Worm (Caenorhabditis elegans) whole organism, midembryonic: ENCODE data around the gene T14G12.11.

ENCODE experiments used
- T22C8.4 ChIP-seq: fragments of 200-800 bp; sonication (Bioruptor generic); IDR thresholded peaks from 2 replicates; pipeline ENCODE4 v1.3.6; 2022; ENCODE audit warnings: missing genetic modification characterization, missing compliant biosample characterization
- cog-1 ChIP-seq: sonication (generic microtip); optimal IDR thresholded peaks from 2 replicates; lab custom pipeline; 2016; ENCODE audit warnings: missing genetic modification characterization, missing compliant biosample characterization
- flt-1 ChIP-seq: fragments of 200-800 bp; sonication (Bioruptor generic); IDR thresholded peaks from 2 replicates; pipeline ENCODE4 v1.3.6; 2022; ENCODE audit warnings: missing genetic modification characterization, missing compliant biosample characterization
- klf-2 ChIP-seq: fragments of 200-800 bp; sonication (Bioruptor generic); conservative IDR thresholded peaks from 2 replicates; pipeline ENCODE4 v1.3.6; 2022; ENCODE audit warnings: missing genetic modification reagents, missing genetic modification characterization, missing compliant biosample characterization
- med-1 ChIP-seq: sonication (generic microtip); optimal IDR thresholded peaks from 2 replicates; lab custom pipeline; 2017; ENCODE audit warnings: missing genetic modification characterization, mild to moderate bottlenecking, missing compliant biosample characterization, antibody characterized with exemption, missing genetic modification reagents; ENCODE audit not compliant: insufficient read depth
- ref-1 ChIP-seq: fragments of 200-800 bp; sonication (Bioruptor generic); conservative IDR thresholded peaks from 2 replicates; pipeline ENCODE4 v1.3.6; 2022; ENCODE audit warnings: missing genetic modification reagents, missing genetic modification characterization, missing compliant biosample characterization
- tab-1 ChIP-seq: fragments of 200-800 bp; sonication (Bioruptor generic); IDR thresholded peaks from 2 replicates; pipeline ENCODE4 v1.3.6; 2022; ENCODE audit warnings: missing genetic modification characterization, missing compliant biosample characterization
- ztf-23 ChIP-seq: fragments of 200-800 bp; sonication (Bioruptor generic); IDR thresholded peaks from 2 replicates; pipeline ENCODE4 v1.3.6; 2022; ENCODE audit warnings: missing genetic modification reagents, missing genetic modification characterization, missing compliant biosample characterization
- ztf-29 ChIP-seq: fragments of 200-800 bp; sonication (Bioruptor generic); IDR thresholded peaks from 2 replicates; pipeline ENCODE4 v1.3.6; 2022; ENCODE audit warnings: missing genetic modification reagents, missing genetic modification characterization, missing compliant biosample characterization

The T14G12.11 gene

DNA sequence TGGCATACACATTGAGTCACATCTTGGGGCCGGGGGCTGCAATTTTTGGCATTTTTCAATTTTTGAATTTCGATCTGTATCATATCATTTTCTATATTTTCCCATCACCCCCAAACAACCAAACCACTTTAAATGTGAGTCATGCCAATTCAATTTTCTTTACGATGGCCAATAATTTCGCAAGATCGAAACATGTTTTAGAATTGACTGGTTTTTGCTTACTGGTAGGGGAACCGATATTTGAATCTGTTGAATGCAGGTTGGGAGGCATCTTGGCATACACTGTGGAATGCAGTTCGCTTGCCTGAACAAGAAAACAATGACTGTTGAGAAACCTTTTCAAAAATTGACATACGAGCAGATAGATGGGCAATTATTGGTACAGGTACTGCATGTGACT lies 28.8 kb upstream of the T14G12.11 start:
- TF ChIP-seq med-1 (no peak), ref-1 (GFP tag; lab: Robert Waterston, UW) (no peak)

ce11 chrX:3788483-3788882 lies 26.1 kb upstream of the T14G12.11 start:
- TF ChIP-seq tab-1 (GFP tag; lab: Robert Waterston, UW): 0 out of 2 replicates have a peak, but pooled peaks have one; percentile 6
- no peak for TF ChIP-seq flt-1 (GFP tag; lab: Robert Waterston, UW)

DNA sequence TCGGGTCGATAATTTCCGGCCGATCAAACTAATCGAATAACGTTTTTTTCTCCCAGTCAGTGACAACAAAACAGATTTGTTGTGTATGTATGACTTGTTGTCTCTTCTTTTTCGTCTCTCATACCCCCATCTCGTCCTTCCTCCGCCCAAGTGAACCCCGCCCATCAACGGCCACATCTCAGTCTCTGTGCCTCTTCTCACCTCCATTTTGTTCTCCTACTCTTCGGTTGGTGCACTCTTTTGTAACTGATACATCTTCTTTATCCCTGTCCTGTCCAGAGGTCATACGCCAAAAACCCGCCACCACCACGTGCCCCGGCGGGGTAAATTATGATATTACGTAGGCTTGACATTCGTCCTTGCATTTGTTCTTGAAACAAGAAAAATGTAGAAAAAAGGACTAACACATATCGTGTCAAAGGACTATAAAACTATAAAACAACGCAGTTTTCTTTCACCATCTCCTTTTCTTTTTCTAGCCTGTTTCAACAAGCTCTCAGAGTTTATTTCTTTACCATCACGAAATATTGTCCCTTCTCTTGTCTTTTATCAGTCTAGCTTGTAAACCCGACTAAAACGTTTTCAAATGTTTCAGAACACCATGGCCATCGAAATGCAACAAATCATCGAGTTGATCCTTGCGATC lies 25.2 kb upstream of the T14G12.11 start, which contains the start of gene pmpl-1:
TSS of gene pmpl-1 (plus strand) at position 596 of the 646 bp plus-strand sequence.
- TF ChIP-seq med-1 (no peak), cog-1 (no peak), flt-1 (GFP tag; lab: Robert Waterston, UW) (no peak), klf-2 (GFP tag; lab: Robert Waterston, UW) (no peak), T22C8.4 (GFP tag; lab: Robert Waterston, UW) (no peak), ztf-23 (GFP tag; lab: Robert Waterston, UW) (no peak), ref-1 (GFP tag; lab: Robert Waterston, UW) (no peak), tab-1 (GFP tag; lab: Robert Waterston, UW) (no peak), ztf-29 (no peak)

ce11 chrX:3785111-3785808 lies 22.9 kb upstream of the T14G12.11 start:
- TF ChIP-seq klf-2 (GFP tag; lab: Robert Waterston, UW): no peak
- no peak for TF ChIP-seq cog-1
- TF ChIP-seq med-1: no peak

ce11 chrX:3783659-3784058 lies 21.3 kb upstream of the T14G12.11 start:
- TF ChIP-seq cog-1 (no peak), ref-1 (GFP tag; lab: Robert Waterston, UW) (no peak), flt-1 (GFP tag; lab: Robert Waterston, UW) (no peak), ztf-23 (GFP tag; lab: Robert Waterston, UW) (no peak), T22C8.4 (GFP tag; lab: Robert Waterston, UW) (no peak), med-1 (no peak), ztf-29 (no peak), klf-2 (GFP tag; lab: Robert Waterston, UW) (no peak), tab-1 (GFP tag; lab: Robert Waterston, UW) (no peak)

DNA sequence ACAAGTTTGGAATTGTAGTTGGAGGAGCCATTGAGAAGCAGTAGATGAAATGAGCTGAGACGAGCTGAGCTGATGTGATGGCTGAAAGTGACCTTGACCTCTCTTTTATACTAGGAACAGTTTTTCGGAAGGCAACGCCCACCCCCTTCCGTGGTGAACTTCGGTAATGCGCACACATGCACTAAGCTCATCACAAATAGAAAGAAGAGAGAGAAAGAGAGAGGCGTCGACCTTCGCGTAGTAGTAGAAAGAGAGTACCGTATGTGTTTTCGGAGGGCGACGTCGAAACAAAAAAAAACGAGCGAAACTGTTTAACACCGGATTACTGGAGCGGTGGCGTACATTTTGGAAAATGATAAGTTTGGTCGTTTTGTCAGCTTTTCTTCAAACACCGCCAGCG lies 18.7 kb upstream of the T14G12.11 start, which contains the start of gene marg-1:
TSS of gene marg-1 (minus strand) at position 101 of the 400 bp plus-strand sequence.
- TF ChIP-seq flt-1 (GFP tag; lab: Robert Waterston, UW) (no peak), ztf-23 (GFP tag; lab: Robert Waterston, UW) (no peak), cog-1 (no peak), ztf-29 (no peak), ref-1 (GFP tag; lab: Robert Waterston, UW) (no peak), T22C8.4 (GFP tag; lab: Robert Waterston, UW) (no peak), med-1 (no peak), klf-2 (GFP tag; lab: Robert Waterston, UW) (no peak), tab-1 (GFP tag; lab: Robert Waterston, UW) (no peak)

- TF ChIP-seq T22C8.4 (GFP tag; lab: Robert Waterston, UW) (no peak), flt-1 (GFP tag; lab: Robert Waterston, UW) (no peak), ref-1 (GFP tag; lab: Robert Waterston, UW) (no peak), med-1 (no peak), cog-1 (no peak), ztf-23 (GFP tag; lab: Robert Waterston, UW) (no peak), ztf-29 (no peak), tab-1 (GFP tag; lab: Robert Waterston, UW) (no peak), klf-2 (GFP tag; lab: Robert Waterston, UW) (no peak)
These were observed 10.9 kb upstream of the T14G12.11 start for ce11 chrX:3773233-3773632.

DNA sequence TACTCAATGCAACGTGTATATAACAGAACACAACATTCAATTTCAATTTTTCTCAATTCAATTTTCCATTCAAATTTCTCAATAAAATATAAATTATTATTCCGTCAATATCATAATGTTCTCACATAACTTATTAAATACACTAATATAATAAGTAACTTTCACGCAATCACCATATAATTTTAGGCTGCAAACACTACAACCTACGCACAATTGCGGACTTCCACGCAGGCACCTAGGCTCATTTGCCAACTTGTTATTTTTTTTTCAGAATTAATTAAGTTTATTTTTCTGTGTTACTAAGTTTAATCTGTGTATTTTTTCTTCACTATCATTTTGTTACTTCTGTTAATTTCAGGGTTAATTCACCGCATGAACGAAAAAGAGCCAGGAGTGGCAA lies 10.1 kb upstream of the T14G12.11 start, which contains the start of gene F47B7.2:
TSS of gene F47B7.2 (plus strand) at position 358 of the 400 bp plus-strand sequence.
- TF ChIP-seq cog-1: no peak
- TF ChIP-seq T22C8.4 (GFP tag; lab: Robert Waterston, UW): no peak
- TF ChIP-seq ztf-29: no peak
- TF ChIP-seq ref-1 (GFP tag; lab: Robert Waterston, UW): no peak
- no peak for TF ChIP-seq klf-2 (GFP tag; lab: Robert Waterston, UW)
- TF ChIP-seq med-1: no peak
- TF ChIP-seq flt-1 (GFP tag; lab: Robert Waterston, UW): no peak
- no peak for TF ChIP-seq ztf-23 (GFP tag; lab: Robert Waterston, UW)
- no peak for TF ChIP-seq tab-1 (GFP tag; lab: Robert Waterston, UW)

DNA sequence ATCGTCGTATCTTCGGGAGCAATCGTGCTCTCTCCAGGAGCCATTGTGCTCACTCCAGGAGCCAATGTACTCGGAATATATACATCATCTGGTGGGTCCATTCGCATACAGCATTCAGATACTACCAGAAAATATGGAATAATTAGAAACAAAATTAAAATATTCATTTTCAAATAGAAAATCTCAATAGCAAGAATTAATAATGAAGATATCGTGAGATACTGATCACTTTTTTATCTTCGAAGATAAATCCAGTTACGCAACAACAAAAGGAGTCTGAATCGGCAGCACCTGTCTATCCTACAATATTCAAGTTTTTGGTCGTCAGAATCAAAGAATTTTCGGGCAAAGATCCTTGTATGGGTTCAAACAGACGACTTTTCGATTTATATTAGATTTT lies 6.4 kb upstream of the T14G12.11 start, which contains the start of gene F47B7.5:
TSS of gene F47B7.5 (minus strand) at position 101 of the 400 bp plus-strand sequence.
- no peak for TF ChIP-seq med-1
- TF ChIP-seq tab-1 (GFP tag; lab: Robert Waterston, UW): no peak
- no peak for TF ChIP-seq klf-2 (GFP tag; lab: Robert Waterston, UW)
- TF ChIP-seq ref-1 (GFP tag; lab: Robert Waterston, UW): no peak
- TF ChIP-seq ztf-29: no peak

- no peak for TF ChIP-seq med-1
- no peak for TF ChIP-seq tab-1 (GFP tag; lab: Robert Waterston, UW)
- no peak for TF ChIP-seq flt-1 (GFP tag; lab: Robert Waterston, UW)
- TF ChIP-seq ref-1 (GFP tag; lab: Robert Waterston, UW): no peak
- no peak for TF ChIP-seq ztf-23 (GFP tag; lab: Robert Waterston, UW)
- TF ChIP-seq cog-1: no peak
- TF ChIP-seq T22C8.4 (GFP tag; lab: Robert Waterston, UW): no peak
- TF ChIP-seq ztf-29: no peak
- no peak for TF ChIP-seq klf-2 (GFP tag; lab: Robert Waterston, UW)
These were observed 4.2 kb upstream of the T14G12.11 start, which contains the start of gene F47B7.4 for ce11 chrX:3766552-3766951. TSS of gene F47B7.4 (minus strand) at chrX:3766652.
